Fruit fly (Drosophila melanogaster) whole organism, embryonic: ENCODE results near the gene Tcs4.

Experiments
- Adf1 ChIP-seq: fragments of 200-800 bp; sonication (Bioruptor generic); IDR thresholded peaks from 2 replicates; pipeline ENCODE4 v1.3.6; 2022; ENCODE audit warnings: missing biosample characterization, missing genetic modification characterization
- Antp ChIP-seq: fragments of 200-800 bp; sonication (Bioruptor generic); optimal IDR thresholded peaks from 3 replicates; lab custom pipeline; 2016; ENCODE audit warnings: missing biosample characterization, missing genetic modification characterization
- Bdp1 ChIP-seq: fragments of 200-800 bp; sonication (Bioruptor generic); optimal IDR thresholded peaks from 3 replicates; lab custom pipeline; 2016; ENCODE audit warnings: missing biosample characterization, missing genetic modification characterization
- CG10209 ChIP-seq: fragments of 200-800 bp; sonication (Bioruptor generic); optimal IDR thresholded peaks from 3 replicates; lab custom pipeline; 2017; ENCODE audit warnings: missing biosample characterization, mild to moderate bottlenecking, missing genetic modification characterization, missing genetic modification reagents
- CG10543 ChIP-seq: fragments of 200-800 bp; sonication (Bioruptor generic); optimal IDR thresholded peaks from 3 replicates; lab custom pipeline; 2017; ENCODE audit warnings: missing biosample characterization, mild to moderate bottlenecking, missing genetic modification characterization, moderate library complexity
- CG11504 ChIP-seq: fragments of 200-800 bp; sonication (Bioruptor generic); optimal IDR thresholded peaks from 3 replicates; lab custom pipeline; 2019; ENCODE audit warnings: missing biosample characterization, mild to moderate bottlenecking, missing genetic modification characterization, moderate library complexity
- CG14860 ChIP-seq: fragments of 200-800 bp; sonication (Bioruptor generic); IDR thresholded peaks from 3 replicates; pipeline ENCODE4 v1.3.6; 2022; ENCODE audit warnings: missing biosample characterization, missing genetic modification characterization; ENCODE audit not compliant: partially characterized antibody
- CG1647 ChIP-seq: fragments of 200-800 bp; sonication (Bioruptor generic); optimal IDR thresholded peaks from 3 replicates; lab custom pipeline; 2016; ENCODE audit warnings: missing biosample characterization, missing genetic modification characterization
- CG34422 ChIP-seq: fragments of 200-800 bp; sonication (Bioruptor generic); IDR thresholded peaks from 3 replicates; pipeline ENCODE4 v1.3.6; 2022; ENCODE audit warnings: missing biosample characterization, missing genetic modification characterization
- CG5180 ChIP-seq: fragments of 200-800 bp; sonication (Bioruptor generic); optimal IDR thresholded peaks from 3 replicates; lab custom pipeline; 2017; ENCODE audit warnings: missing biosample characterization, missing genetic modification characterization, mild to moderate bottlenecking, moderate library complexity, missing genetic modification reagents
- CG6765 ChIP-seq: fragments of 200-800 bp; sonication (Bioruptor generic); optimal IDR thresholded peaks from 3 replicates; lab custom pipeline; 2017; ENCODE audit warnings: missing biosample characterization, mild to moderate bottlenecking, missing genetic modification characterization
- CG6791 ChIP-seq: fragments of 200-800 bp; sonication (Bioruptor generic); IDR thresholded peaks from 3 replicates; pipeline ENCODE4 v1.3.6; 2022; ENCODE audit warnings: missing biosample characterization, missing genetic modification characterization; ENCODE audit not compliant: partially characterized antibody
- CG7372 ChIP-seq: fragments of 200-800 bp; sonication (Bioruptor generic); IDR thresholded peaks from 2 replicates; pipeline ENCODE4 v1.3.6; 2022; ENCODE audit warnings: missing biosample characterization, missing genetic modification characterization
- Chrac-16 ChIP-seq: fragments of 200-800 bp; sonication (Bioruptor generic); optimal IDR thresholded peaks from 3 replicates; lab custom pipeline; 2016; ENCODE audit warnings: missing biosample characterization, missing genetic modification characterization
- Dek ChIP-seq: fragments of 200-800 bp; sonication (Bioruptor generic); optimal IDR thresholded peaks from 3 replicates; lab custom pipeline; 2019; ENCODE audit warnings: missing biosample characterization, mild to moderate bottlenecking, missing genetic modification characterization, moderate library complexity
- Dip3 ChIP-seq: fragments of 200-800 bp; sonication (Bioruptor generic); optimal IDR thresholded peaks from 3 replicates; lab custom pipeline; 2016; ENCODE audit warnings: missing biosample characterization, missing genetic modification characterization
- Dll ChIP-seq: fragments of 200-800 bp; sonication (Bioruptor generic); IDR thresholded peaks from 4 replicates; pipeline ENCODE4 v1.3.6; 2022; ENCODE audit warnings: missing biosample characterization, missing genetic modification characterization; ENCODE audit not compliant: partially characterized antibody
- Dref ChIP-seq: fragments of 200-800 bp; sonication (Bioruptor generic); IDR thresholded peaks from 2 replicates; pipeline ENCODE4 v1.3.6; 2022; ENCODE audit warnings: missing biosample characterization, missing genetic modification characterization
- E2f2 ChIP-seq: fragments of 200-800 bp; sonication (Bioruptor generic); IDR thresholded peaks from 2 replicates; pipeline ENCODE4 v1.3.6; 2022; ENCODE audit warnings: missing biosample characterization, missing genetic modification characterization
- ERR ChIP-seq: fragments of 200-800 bp; sonication (Bioruptor generic); optimal IDR thresholded peaks from 2 replicates; lab custom pipeline; 2016; ENCODE audit warnings: missing biosample characterization, missing genetic modification characterization
- Hr39 ChIP-seq: fragments of >200 bp; optimal IDR thresholded peaks from 2 replicates; lab custom pipeline; 2017
- MBD-R2 ChIP-seq: fragments of 200-800 bp; sonication (Bioruptor generic); IDR thresholded peaks from 2 replicates; pipeline ENCODE4 v1.3.6; 2022; ENCODE audit warnings: missing biosample characterization, missing genetic modification characterization
- Max ChIP-seq: fragments of 200-800 bp; sonication (Bioruptor generic); optimal IDR thresholded peaks from 2 replicates; lab custom pipeline; 2016; ENCODE audit warnings: missing biosample characterization, mild to moderate bottlenecking, missing genetic modification characterization
- NK7.1 ChIP-seq: fragments of 200-800 bp; sonication (Bioruptor generic); optimal IDR thresholded peaks from 3 replicates; lab custom pipeline; 2016; ENCODE audit warnings: missing biosample characterization, missing genetic modification characterization
- Nf-YA ChIP-seq: fragments of 200-800 bp; sonication (Bioruptor generic); IDR thresholded peaks from 2 replicates; pipeline ENCODE4 v1.3.6; 2022; ENCODE audit warnings: missing biosample characterization, missing genetic modification characterization
- Ravus ChIP-seq: fragments of 200-800 bp; sonication (Bioruptor generic); IDR thresholded peaks from 2 replicates; pipeline ENCODE4 v1.3.6; 2022; ENCODE audit warnings: missing biosample characterization, missing genetic modification characterization
- Sin3A ChIP-seq: fragments of >200 bp; optimal IDR thresholded peaks from 2 replicates; lab custom pipeline; 2018
- Trl ChIP-seq, 3 experiments: fragments of >200 bp in 2 of 3; fragments of 200-800 bp in 1 of 3; sonication (Bioruptor generic) in 1 of 3; optimal IDR thresholded peaks; 2 replicates in 1 of 3; 3 replicates in 2 of 3; lab custom pipeline; 2016 to 2017; ENCODE audit warnings: missing biosample characterization in 1 of 3, missing genetic modification characterization in 1 of 3
- Usf ChIP-seq: fragments of 200-800 bp; sonication (Bioruptor generic); optimal IDR thresholded peaks from 2 replicates; lab custom pipeline; 2017; ENCODE audit warnings: missing genotype, missing biosample characterization, missing genetic modification characterization
- ab ChIP-seq: fragments of 200-800 bp; sonication (Bioruptor generic); optimal IDR thresholded peaks from 2 replicates; lab custom pipeline; 2016; ENCODE audit warnings: missing biosample characterization, missing genetic modification characterization
- aop ChIP-seq: fragments of 200-800 bp; sonication (Bioruptor generic); IDR thresholded peaks from 2 replicates; pipeline ENCODE4 v1.3.6; 2022; ENCODE audit warnings: missing biosample characterization, missing genetic modification characterization
- ato ChIP-seq: fragments of 200-800 bp; sonication (Bioruptor generic); IDR thresholded peaks from 2 replicates; pipeline ENCODE4 v1.3.6; 2022; ENCODE audit warnings: missing biosample characterization, missing genetic modification characterization; ENCODE audit not compliant: partially characterized antibody
- bbx ChIP-seq: fragments of 200-800 bp; sonication (Bioruptor generic); IDR thresholded peaks from 2 replicates; pipeline ENCODE4 v1.3.6; 2022; ENCODE audit warnings: missing biosample characterization, missing genetic modification characterization; ENCODE audit not compliant: partially characterized antibody
- cato ChIP-seq: fragments of 200-800 bp; sonication (Bioruptor generic); optimal IDR thresholded peaks from 2 replicates; lab custom pipeline; 2016; ENCODE audit warnings: missing biosample characterization, missing genetic modification characterization, borderline replicate concordance
- chinmo ChIP-seq: fragments of 200-800 bp; sonication (Bioruptor generic); IDR thresholded peaks from 4 replicates; pipeline ENCODE4 v1.3.6; 2022; ENCODE audit warnings: missing biosample characterization, missing genetic modification characterization; ENCODE audit not compliant: partially characterized antibody
- chm ChIP-seq: fragments of 200-800 bp; sonication (Bioruptor generic); IDR thresholded peaks from 2 replicates; pipeline ENCODE4 v1.3.6; 2022; ENCODE audit warnings: missing biosample characterization, missing genetic modification characterization
- gcm2 ChIP-seq: fragments of 200-800 bp; sonication (Bioruptor generic); optimal IDR thresholded peaks from 2 replicates; lab custom pipeline; 2016; ENCODE audit warnings: missing biosample characterization, missing genetic modification characterization
- lola ChIP-seq, 3 experiments: fragments of >200 bp in 2 of 3; fragments of 200-800 bp in 1 of 3; sonication (Bioruptor generic) in 1 of 3; optimal IDR thresholded peaks; 2 replicates each; lab custom pipeline; 2017 to 2019; ENCODE audit warnings: missing biosample characterization in 3 of 3, missing genetic modification characterization in 3 of 3, mild to moderate bottlenecking in 1 of 3, moderate library complexity in 1 of 3
- mam ChIP-seq: fragments of 200-800 bp; sonication (Bioruptor generic); optimal IDR thresholded peaks from 3 replicates; lab custom pipeline; 2016; ENCODE audit warnings: missing biosample characterization, missing genetic modification characterization
- odd ChIP-seq: fragments of 200-800 bp; sonication (Bioruptor generic); optimal IDR thresholded peaks from 2 replicates; lab custom pipeline; 2017; ENCODE audit warnings: missing biosample characterization, mild to moderate bottlenecking, missing genetic modification characterization
- pan ChIP-seq, 4 experiments: fragments of >200 bp in 3 of 4; fragments of 200-800 bp in 1 of 4; sonication (Bioruptor generic) in 1 of 4; optimal IDR thresholded peaks in 3 of 4; IDR thresholded peaks in 1 of 4; 2 replicates each; pipeline versions ENCODE4 v1.3.6 to Lab custom; 2017 to 2022; ENCODE audit warnings: missing biosample characterization in 2 of 4, missing genetic modification characterization in 2 of 4, mixed read lengths in 1 of 4
- pfk ChIP-seq: fragments of 200-800 bp; sonication (Bioruptor generic); optimal IDR thresholded peaks from 2 replicates; lab custom pipeline; 2018; ENCODE audit warnings: missing biosample characterization, mild to moderate bottlenecking, missing genetic modification characterization, moderate library complexity
- run ChIP-seq: fragments of 200-800 bp; sonication (Bioruptor generic); optimal IDR thresholded peaks from 3 replicates; lab custom pipeline; 2018; ENCODE audit warnings: missing biosample characterization, mild to moderate bottlenecking, missing genetic modification characterization
- sens ChIP-seq: fragments of 200-800 bp; sonication (Bioruptor generic); peaks from one replicate; lab custom pipeline; 2016; ENCODE audit warnings: missing biosample characterization, missing genetic modification characterization
- slp2 ChIP-seq: fragments of 200-800 bp; sonication (Bioruptor generic); optimal IDR thresholded peaks from 2 replicates; lab custom pipeline; 2016; ENCODE audit warnings: missing biosample characterization, missing genetic modification characterization
- sna ChIP-seq: fragments of 200-800 bp; sonication (Bioruptor generic); IDR thresholded peaks from 2 replicates; pipeline ENCODE4 v1.3.6; 2022; ENCODE audit warnings: missing biosample characterization, missing genetic modification characterization; ENCODE audit not compliant: partially characterized antibody
- tgo ChIP-seq: fragments of 200-800 bp; sonication (Bioruptor generic); IDR thresholded peaks from 3 replicates; pipeline ENCODE4 v1.3.6; 2022; ENCODE audit warnings: missing biosample characterization, missing genetic modification characterization
- twi ChIP-seq: fragments of 200-800 bp; optimal IDR thresholded peaks from 2 replicates; lab custom pipeline; 2019; ENCODE audit warnings: missing biosample characterization, mild to moderate bottlenecking, missing genetic modification characterization, moderate library complexity
- wdn ChIP-seq: fragments of 200-800 bp; sonication (Bioruptor generic); IDR thresholded peaks from 2 replicates; pipeline ENCODE4 v1.3.6; 2022; ENCODE audit warnings: missing biosample characterization, missing genetic modification characterization

Tcs4 gene

DNA sequence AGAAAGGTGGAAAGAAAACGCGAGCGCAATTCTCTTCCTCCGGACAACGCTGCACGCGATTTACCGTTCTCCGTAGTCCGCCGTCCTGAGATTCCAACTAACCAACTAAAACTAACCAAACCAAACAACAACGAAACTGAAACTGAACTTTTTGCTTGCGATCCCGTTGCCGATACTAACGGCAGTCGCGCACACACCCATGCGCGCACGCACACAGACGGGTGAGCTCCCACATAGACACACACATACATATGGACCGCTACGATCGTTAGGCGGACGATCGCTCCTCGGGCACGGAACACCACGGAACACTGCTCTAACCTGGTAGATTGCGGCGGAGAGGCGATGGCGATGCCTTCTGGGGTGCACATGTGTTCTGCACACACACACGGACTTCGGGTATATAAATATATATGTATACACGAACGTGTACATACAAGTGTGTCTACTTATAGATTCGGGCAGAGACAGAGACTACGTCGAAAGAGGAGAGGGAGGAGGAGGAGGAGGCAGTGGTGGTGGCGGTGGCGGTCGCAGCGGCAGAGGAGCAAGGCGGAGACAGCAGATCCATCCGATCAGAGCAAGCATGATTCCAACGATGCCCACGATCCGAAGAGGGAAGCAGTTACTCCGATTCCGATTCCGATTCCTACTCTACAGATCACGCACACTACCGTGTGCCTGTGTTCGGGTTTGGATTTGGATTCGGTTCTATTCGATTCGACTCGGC lies 11.5 kb upstream of the Tcs4 start, which contains the start of gene meso18E (continued):
- no peak for TF ChIP-seq Dip3 (GFP tag; lab: Kevin White, UChicago)
- TF ChIP-seq Adf1 (GFP tag; lab: Robert Waterston, UW), result peak; percentile 65
- TF ChIP-seq ato, result no peak
- no peak for TF ChIP-seq CG14860 (GFP tag; lab: Robert Waterston, UW)
- no peak for TF ChIP-seq CG1647 (GFP tag; lab: Kevin White, UChicago)
- TF ChIP-seq Usf (GFP tag; lab: Kevin White, UChicago), result no peak
- no peak for TF ChIP-seq aop (GFP tag; lab: Robert Waterston, UW)
- no peak for TF ChIP-seq slp2
- TF ChIP-seq NK7.1 (GFP tag; lab: Kevin White, UChicago), result no peak
- TF ChIP-seq pan (optimal IDR thresholded peaks at IDR 0.05; lab: Kevin White, UChicago), result no peak
- no peak for TF ChIP-seq pan (GFP tag; optimal IDR thresholded peaks at IDR 0.05 in 1 of 2, IDR thresholded peaks at IDR 0.05 in 1 of 2)
- peak in 1 of 2 experiments; percentile 48 for TF ChIP-seq Trl (optimal IDR thresholded peaks at IDR 0.05; lab: Kevin White, UChicago)
- TF ChIP-seq Trl (GFP tag; optimal IDR thresholded peaks at IDR 0.05; lab: Kevin White, UChicago), result no peak
- TF ChIP-seq cato, result no peak
- TF ChIP-seq gcm2 (GFP tag; lab: Kevin White, UChicago), result no peak
- TF ChIP-seq odd (GFP tag; lab: Kevin White, UChicago), result no peak
- no peak for TF ChIP-seq Chrac-16
- no peak for TF ChIP-seq ERR
- no peak for TF ChIP-seq CG34422 (GFP tag; lab: Robert Waterston, UW)
- TF ChIP-seq Ravus (GFP tag; lab: Robert Waterston, UW), result no peak
- TF ChIP-seq bbx (GFP tag; lab: Robert Waterston, UW), result no peak
- TF ChIP-seq sens (GFP tag; lab: Kevin White, UChicago), result no peak
- 0 out of 4 replicates have a peak, but pooled peaks have one; percentile 7 for TF ChIP-seq chinmo (GFP tag; lab: Robert Waterston, UW)
- no peak for TF ChIP-seq MBD-R2 (GFP tag; lab: Robert Waterston, UW)
- no peak for TF ChIP-seq lola (GFP tag; optimal IDR thresholded peaks at IDR 0.05; lab: Kevin White, UChicago)
- TF ChIP-seq CG5180 (GFP tag; lab: Kevin White, UChicago), result peak; percentile 18
- TF ChIP-seq Dek (tag; lab: Kevin White, UChicago), result no peak
- no peak for TF ChIP-seq ab (GFP tag; lab: Kevin White, UChicago)
- TF ChIP-seq twi (tag; lab: Kevin White, UChicago), result peak; percentile 91
- TF ChIP-seq tgo (GFP tag; lab: Robert Waterston, UW), result no peak
- no peak for TF ChIP-seq mam (GFP tag; lab: Kevin White, UChicago)
- no peak for TF ChIP-seq wdn (GFP tag; lab: Robert Waterston, UW)
- no peak for TF ChIP-seq Dll (GFP tag; lab: Robert Waterston, UW)
- no peak for TF ChIP-seq E2f2 (GFP tag; lab: Robert Waterston, UW)
- TF ChIP-seq run, result no peak
- peak; percentile 69 for TF ChIP-seq CG10543 (GFP tag; lab: Kevin White, UChicago)
- no peak for TF ChIP-seq CG7372
- TF ChIP-seq CG6791 (GFP tag; lab: Robert Waterston, UW), result no peak
- TF ChIP-seq Hr39 (lab: Kevin White, UChicago), result peak; percentile 97
- TF ChIP-seq CG10209 (GFP tag; lab: Kevin White, UChicago), result no peak
- no peak for TF ChIP-seq CG11504 (tag; lab: Kevin White, UChicago)
- no peak for TF ChIP-seq chm (GFP tag; lab: Robert Waterston, UW)
- TF ChIP-seq CG6765 (GFP tag; lab: Kevin White, UChicago), result no peak
- no peak for TF ChIP-seq Nf-YA (GFP tag; lab: Robert Waterston, UW)
- no peak for TF ChIP-seq sna (GFP tag; lab: Robert Waterston, UW)
- TF ChIP-seq Max (GFP tag; lab: Kevin White, UChicago), result no peak
- TF ChIP-seq Antp (GFP tag; lab: Kevin White, UChicago), result no peak
- no peak for TF ChIP-seq Sin3A (lab: Kevin White, UChicago)
- TF ChIP-seq Bdp1, result no peak
- TF ChIP-seq Dref (GFP tag; lab: Robert Waterston, UW), result no peak
- peak; percentile 53 for TF ChIP-seq pfk (GFP tag; lab: Kevin White, UChicago)
